Worm (Caenorhabditis elegans): ENCODE measurements around the gene twnk-1.

Gene twnk-1

ce11 chrX:5790915-5791314 is at the start of gene twnk-1:
twnk-1 (plus strand) TSS chrX:5791215.
- TF ChIP-seq hnd-1 (tag; optimal IDR thresholded peaks at IDR 0.05) (no peak), pes-1 (GFP tag; IDR thresholded peaks at IDR 0.05) (no peak), B0310.2 (tag; optimal IDR thresholded peaks at IDR 0.05) (no peak), hmg-4 (GFP tag; optimal IDR thresholded peaks at IDR 0.05) (no peak), ama-1 (optimal IDR thresholded peaks at IDR 0.05) (no peak), sea-1 (GFP tag; conservative IDR thresholded peaks at IDR 0.05) (no peak), aly-1 (tag; optimal IDR thresholded peaks at IDR 0.05) (no peak), ets-7 (tag; optimal IDR thresholded peaks at IDR 0.05) (no peak), hmbx-1 (tag; optimal IDR thresholded peaks at IDR 0.05) (no peak), tbx-37 (GFP tag; conservative IDR thresholded peaks at IDR 0.05) (no peak), ceh-36 (tag; optimal IDR thresholded peaks at IDR 0.05) (no peak), scrt-1 (GFP tag; IDR thresholded peaks at IDR 0.05) (no peak), F13C5.2 (tag; optimal IDR thresholded peaks at IDR 0.05) (no peak), ceh-13 (GFP tag; optimal IDR thresholded peaks at IDR 0.05) (no peak), tbx-11 (GFP tag; IDR thresholded peaks at IDR 0.05) (no peak)

- TF ChIP-seq aly-1 (tag; optimal IDR thresholded peaks at IDR 0.05) (no peak), F13C5.2 (tag; optimal IDR thresholded peaks at IDR 0.05) (no peak), tra-4 (tag; optimal IDR thresholded peaks at IDR 0.05) (no peak), hmbx-1 (tag; optimal IDR thresholded peaks at IDR 0.05) (no peak), pes-1 (GFP tag; IDR thresholded peaks at IDR 0.05) (no peak), ama-1 (optimal IDR thresholded peaks at IDR 0.05) (no peak), hmg-4 (GFP tag; optimal IDR thresholded peaks at IDR 0.05) (no peak), scrt-1 (GFP tag; IDR thresholded peaks at IDR 0.05) (no peak), sea-1 (GFP tag; conservative IDR thresholded peaks at IDR 0.05) (no peak), B0310.2 (tag; optimal IDR thresholded peaks at IDR 0.05) (no peak), tbx-37 (GFP tag; conservative IDR thresholded peaks at IDR 0.05) (no peak), tbx-11 (GFP tag; IDR thresholded peaks at IDR 0.05) (no peak), ceh-13 (GFP tag; optimal IDR thresholded peaks at IDR 0.05) (no peak), ceh-36 (tag; optimal IDR thresholded peaks at IDR 0.05) (no peak), ets-7 (tag; optimal IDR thresholded peaks at IDR 0.05) (no peak), flt-1 (GFP tag; IDR thresholded peaks at IDR 0.05) (no peak)
Measured at ce11 chrX:5743209-5743608, 47.8 kb upstream of the twnk-1 start, which contains the start of gene gnrr-4. gnrr-4 (minus strand) TSS chrX:5743309.

DNA sequence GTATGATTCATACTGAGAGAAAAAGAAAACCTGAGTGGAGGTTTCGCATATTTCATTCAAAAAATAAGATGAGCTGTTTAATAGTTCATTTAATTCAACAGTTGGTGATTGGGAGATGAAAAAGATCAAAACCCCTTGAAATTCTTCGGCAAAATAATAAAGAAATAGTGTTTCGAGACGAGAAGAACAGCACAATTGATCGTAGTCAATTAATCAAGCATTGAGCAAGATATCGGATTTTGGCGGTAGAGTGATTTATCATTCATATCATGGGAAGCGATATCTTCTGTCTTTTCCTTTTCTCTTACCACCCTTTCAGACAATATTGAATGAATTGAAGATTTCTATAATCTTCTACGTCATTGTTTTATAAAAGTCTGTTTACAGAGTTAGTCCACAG is 44.4 kb upstream of the twnk-1 start:
- TF ChIP-seq sea-1 (GFP tag; conservative IDR thresholded peaks at IDR 0.05) (no peak), hmbx-1 (tag; optimal IDR thresholded peaks at IDR 0.05) (no peak), aly-1 (tag; optimal IDR thresholded peaks at IDR 0.05) (no peak)

- no peak for TF ChIP-seq tra-4 (tag; optimal IDR thresholded peaks at IDR 0.05)
- no peak for TF ChIP-seq ama-1 (optimal IDR thresholded peaks at IDR 0.05)
- no peak for TF ChIP-seq ceh-13 (GFP tag; optimal IDR thresholded peaks at IDR 0.05)
- no peak for TF ChIP-seq B0310.2 (tag; optimal IDR thresholded peaks at IDR 0.05)
- no peak for TF ChIP-seq F13C5.2 (tag; optimal IDR thresholded peaks at IDR 0.05)
- no peak for TF ChIP-seq tbx-11 (GFP tag; IDR thresholded peaks at IDR 0.05)
- TF ChIP-seq scrt-1 (GFP tag; IDR thresholded peaks at IDR 0.05): no peak
- TF ChIP-seq hnd-1 (tag; optimal IDR thresholded peaks at IDR 0.05): no peak
- no peak for TF ChIP-seq ceh-36 (tag; optimal IDR thresholded peaks at IDR 0.05)
- TF ChIP-seq tbx-37 (GFP tag; conservative IDR thresholded peaks at IDR 0.05): no peak
- no peak for TF ChIP-seq hmbx-1 (tag; optimal IDR thresholded peaks at IDR 0.05)
- no peak for TF ChIP-seq ets-7 (tag; optimal IDR thresholded peaks at IDR 0.05)
- no peak for TF ChIP-seq hmg-4 (GFP tag; optimal IDR thresholded peaks at IDR 0.05)
- no peak for TF ChIP-seq pes-1 (GFP tag; IDR thresholded peaks at IDR 0.05)
Measured at ce11 chrX:5753141-5753540, 37.9 kb upstream of the twnk-1 start.

DNA sequence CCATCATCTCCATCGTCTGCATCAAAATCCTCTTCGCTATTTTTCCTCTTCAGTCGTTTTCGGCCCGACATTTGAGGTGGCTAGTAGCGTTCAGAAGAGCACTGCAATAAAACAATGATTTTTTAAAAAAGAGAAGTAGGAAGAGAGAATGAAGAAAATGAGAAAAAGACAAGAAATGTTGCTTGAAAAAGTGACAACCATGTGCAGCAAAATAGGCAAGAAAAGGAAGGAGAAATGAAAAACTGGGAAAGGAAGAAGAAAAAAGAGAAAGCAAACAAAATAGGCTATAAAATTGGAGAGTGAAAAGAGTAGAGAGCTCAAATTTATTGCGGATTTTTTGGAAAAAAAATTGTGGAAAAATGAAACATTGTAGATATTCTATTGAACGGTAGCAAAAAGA is 27.7 kb upstream of the twnk-1 start, which contains the start of gene tag-294:
tag-294 (minus strand) TSS at position 101 of the 400 bp plus-strand sequence.
- TF ChIP-seq ceh-36 (tag; optimal IDR thresholded peaks at IDR 0.05) (no peak), tbx-37 (GFP tag; conservative IDR thresholded peaks at IDR 0.05) (no peak), pes-1 (GFP tag; IDR thresholded peaks at IDR 0.05) (no peak)

DNA sequence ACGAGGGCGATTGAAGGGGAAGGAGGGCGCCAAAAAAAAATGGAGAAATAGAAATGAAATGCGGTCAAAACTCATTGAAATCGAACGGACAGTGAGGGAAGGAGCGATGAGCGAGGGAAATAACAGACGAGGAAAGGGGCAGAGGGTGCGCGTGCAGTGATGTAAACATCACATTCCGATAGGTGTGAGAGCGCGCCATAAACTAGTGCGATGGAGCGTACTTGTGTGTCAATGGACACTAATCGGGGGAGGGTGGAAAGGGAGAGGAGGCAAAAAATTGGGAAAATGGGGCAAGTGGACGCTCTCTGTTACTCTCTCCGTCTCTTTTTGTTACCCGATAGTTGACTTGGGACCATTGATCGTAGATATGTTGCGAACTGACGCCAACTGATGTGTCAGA is 27.1 kb upstream of the twnk-1 start:
- no peak for TF ChIP-seq tbx-11 (GFP tag; IDR thresholded peaks at IDR 0.05)
- TF ChIP-seq pes-1 (GFP tag; IDR thresholded peaks at IDR 0.05): no peak; the same call in 1 of the 2 replicates
- TF ChIP-seq sea-1 (GFP tag; conservative IDR thresholded peaks at IDR 0.05): 0 out of 2 replicates have a peak, but pooled peaks have one; percentile 55
- no peak for TF ChIP-seq hnd-1 (tag; optimal IDR thresholded peaks at IDR 0.05)
- TF ChIP-seq F13C5.2 (tag; optimal IDR thresholded peaks at IDR 0.05): peak; percentile 26
- no peak for TF ChIP-seq hmbx-1 (tag; optimal IDR thresholded peaks at IDR 0.05)
- 0 out of 2 replicates have a peak, but pooled peaks have one; percentile 4 for TF ChIP-seq flt-1 (GFP tag; IDR thresholded peaks at IDR 0.05)
- TF ChIP-seq scrt-1 (GFP tag; IDR thresholded peaks at IDR 0.05): no peak
- TF ChIP-seq hmg-4 (GFP tag; optimal IDR thresholded peaks at IDR 0.05): peak; percentile 59
- TF ChIP-seq ceh-13 (GFP tag; optimal IDR thresholded peaks at IDR 0.05): no peak
- no peak for TF ChIP-seq aly-1 (tag; optimal IDR thresholded peaks at IDR 0.05)
- no peak for TF ChIP-seq ama-1 (optimal IDR thresholded peaks at IDR 0.05)
- TF ChIP-seq ets-7 (tag; optimal IDR thresholded peaks at IDR 0.05): no peak

DNA sequence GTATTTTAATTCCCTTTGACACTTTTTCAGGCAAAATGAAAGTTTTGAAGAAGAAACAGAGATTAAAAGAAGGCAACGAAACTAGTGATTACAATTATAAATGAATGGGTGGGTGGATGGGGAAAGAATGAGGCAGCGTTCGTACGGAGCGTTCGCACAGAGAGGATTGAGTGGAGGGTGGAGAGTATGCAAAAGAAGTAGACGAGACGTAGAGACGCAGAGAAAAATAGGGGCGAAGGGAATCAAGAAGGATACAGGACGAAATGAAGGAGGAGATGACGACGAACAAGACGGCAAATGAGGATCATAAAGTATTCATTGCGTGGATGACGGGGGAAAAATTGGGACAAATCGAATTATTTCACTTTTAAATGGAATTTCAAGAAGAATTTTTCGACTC is 26.3 kb upstream of the twnk-1 start:
- no peak for TF ChIP-seq scrt-1 (GFP tag; IDR thresholded peaks at IDR 0.05)
- peak; percentile 24; the same call in 1 of the 2 replicates for TF ChIP-seq pes-1 (GFP tag; IDR thresholded peaks at IDR 0.05)
- TF ChIP-seq aly-1 (tag; optimal IDR thresholded peaks at IDR 0.05): peak; percentile 50
- TF ChIP-seq hmg-4 (GFP tag; optimal IDR thresholded peaks at IDR 0.05): peak; percentile 70
- no peak for TF ChIP-seq tbx-11 (GFP tag; IDR thresholded peaks at IDR 0.05)

ce11 chrX:5770648-5771047 is 20.4 kb upstream of the twnk-1 start, which contains the start of gene C54H2.4:
C54H2.4 (minus strand) TSS chrX:5770748.
- TF ChIP-seq ets-7 (tag; optimal IDR thresholded peaks at IDR 0.05) (no peak), B0310.2 (tag; optimal IDR thresholded peaks at IDR 0.05) (no peak), pes-1 (GFP tag; IDR thresholded peaks at IDR 0.05) (no peak), aly-1 (tag; optimal IDR thresholded peaks at IDR 0.05) (no peak), tbx-11 (GFP tag; IDR thresholded peaks at IDR 0.05) (no peak), ceh-13 (GFP tag; optimal IDR thresholded peaks at IDR 0.05) (no peak), scrt-1 (GFP tag; IDR thresholded peaks at IDR 0.05) (no peak), sea-1 (GFP tag; conservative IDR thresholded peaks at IDR 0.05) (no peak), tbx-37 (GFP tag; conservative IDR thresholded peaks at IDR 0.05) (no peak)

Measured in whole organism, early embryonic.